Worm (Caenorhabditis elegans): ENCODE measurements around the gene Y41D4A.6.
A peak's percentile ranks its signal among the peaks of the same experiment; 100 is the strongest.

The Y41D4A.6 gene

DNA sequence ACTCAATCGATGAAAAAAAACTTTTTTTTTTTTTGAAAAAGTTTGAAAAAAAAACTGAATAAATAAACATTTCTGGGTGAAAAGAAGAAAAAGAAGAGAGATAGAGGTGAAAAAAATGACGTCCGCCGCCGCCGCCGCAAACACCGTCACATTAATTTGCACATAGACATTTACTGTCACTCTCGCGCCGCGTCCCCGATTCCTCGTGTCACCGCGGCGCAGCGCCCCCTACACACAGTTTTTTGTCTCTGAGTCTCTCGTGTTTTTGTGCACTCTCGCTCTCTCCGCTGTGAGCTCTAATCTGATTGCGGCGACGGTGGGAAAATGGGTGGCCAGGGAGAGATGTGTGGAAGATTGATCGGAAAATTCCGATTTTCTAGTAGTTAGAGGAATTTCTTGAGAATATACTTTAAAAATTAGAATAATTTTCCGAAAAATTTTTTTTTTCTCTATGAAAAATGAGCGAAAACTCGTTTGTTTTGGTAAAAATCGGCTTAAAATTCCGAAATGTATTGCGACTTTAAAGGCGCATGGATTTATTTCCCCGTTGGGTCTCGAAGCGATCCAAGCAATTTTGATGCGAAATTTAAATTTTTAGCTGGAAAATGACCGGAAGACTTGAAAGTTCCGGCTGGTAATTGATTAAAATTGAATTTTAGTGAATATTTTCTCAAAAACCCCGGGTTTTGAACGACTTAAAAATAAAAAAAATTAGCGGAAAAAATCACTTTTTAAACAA, 5.8 kb downstream of the Y41D4A.6 start (continued):
- TF ChIP-seq zfp-3 (GFP tag; conservative IDR thresholded peaks at IDR 0.05) (no peak), hlh-30 (tag; optimal IDR thresholded peaks at IDR 0.05; ENCODE audit: insufficient read depth) (peak; percentile 75), nhr-111 (GFP tag; optimal IDR thresholded peaks at IDR 0.05) (no peak), mes-2 (tag; optimal IDR thresholded peaks at IDR 0.05; ENCODE audit: poor library complexity, severe bottlenecking) (peak; percentile 40), ces-1 (GFP tag; optimal IDR thresholded peaks at IDR 0.05) (no peak), zag-1 (tag; optimal IDR thresholded peaks at IDR 0.05) (no peak), hif-1 (tag; optimal IDR thresholded peaks at IDR 0.05) (no peak), vab-7 (GFP tag; IDR thresholded peaks at IDR 0.05) (no peak), egl-27 (tag; optimal IDR thresholded peaks at IDR 0.05) (no peak), aha-1 (tag) (peak; percentile 40), rbr-2 (tag; optimal IDR thresholded peaks at IDR 0.05) (no peak), mxl-3 (GFP tag; optimal IDR thresholded peaks at IDR 0.05) (peak; percentile 61), nhr-77 (tag; optimal IDR thresholded peaks at IDR 0.05) (no peak), zip-11 (GFP tag; IDR thresholded peaks at IDR 0.05) (no peak), zip-2 (tag; optimal IDR thresholded peaks at IDR 0.05) (no peak), lir-3 (tag; optimal IDR thresholded peaks at IDR 0.05) (no peak), ztf-7 (tag; optimal IDR thresholded peaks at IDR 0.05) (no peak), dve-1 (tag; optimal IDR thresholded peaks at IDR 0.05; ENCODE audit: insufficient read depth) (peak; percentile 42), nhr-102 (tag; optimal IDR thresholded peaks at IDR 0.05) (no peak), set-16 (GFP tag; IDR thresholded peaks at IDR 0.05) (peak; percentile 61), unc-130 (GFP tag; optimal IDR thresholded peaks at IDR 0.05) (no peak), dmd-9 (GFP tag; IDR thresholded peaks at IDR 0.05) (no peak), snpc-4 (tag; optimal IDR thresholded peaks at IDR 0.05) (no peak), ceh-44 (GFP tag; IDR thresholded peaks at IDR 0.05) (no peak), nhr-237 (tag; optimal IDR thresholded peaks at IDR 0.05) (no peak), pqm-1 (tag; optimal IDR thresholded peaks at IDR 0.05) (peak; percentile 16), Y5F2A.4 (GFP tag; optimal IDR thresholded peaks at IDR 0.05) (no peak), nhr-28 (tag; optimal IDR thresholded peaks at IDR 0.05) (peak; percentile 18), mdl-1 (tag; optimal IDR thresholded peaks at IDR 0.05) (peak; percentile 27 to 40), spr-3 (GFP tag; optimal IDR thresholded peaks at IDR 0.05) (no peak), ZK337.2 (GFP tag; IDR thresholded peaks at IDR 0.05) (no peak), lin-38 (GFP tag; IDR thresholded peaks at IDR 0.05) (peak; percentile 59), tra-1 (GFP tag; IDR thresholded peaks at IDR 0.05) (no peak), daf-19 (GFP tag; conservative IDR thresholded peaks at IDR 0.05) (no peak), unc-39 (tag; optimal IDR thresholded peaks at IDR 0.05) (no peak), T20F7.1 (GFP tag; optimal IDR thresholded peaks at IDR 0.05) (no peak), lsy-2 (tag; optimal IDR thresholded peaks at IDR 0.05) (no peak), Y48G9A.11 (GFP tag; IDR thresholded peaks at IDR 0.05) (no peak), zfp-2 (tag; optimal IDR thresholded peaks at IDR 0.05) (no peak), snpc-1.2 (GFP tag; IDR thresholded peaks at IDR 0.05) (no peak), ceh-62 (tag; optimal IDR thresholded peaks at IDR 0.05) (no peak), lin-15B (tag; optimal IDR thresholded peaks at IDR 0.05) (no peak), ceh-32 (tag; optimal IDR thresholded peaks at IDR 0.05; ENCODE audit: poor library complexity) (no peak), egl-43 (GFP tag; IDR thresholded peaks at IDR 0.05) (peak; percentile 63; the same call in 1 of the 2 replicates), F26F4.8 (GFP tag; conservative IDR thresholded peaks at IDR 0.05) (no peak), hmg-1.1 (GFP tag; IDR thresholded peaks at IDR 0.05) (peak; percentile 50; the same call in 1 of the 2 replicates), D1046.2 (GFP tag; IDR thresholded peaks at IDR 0.05) (no peak), nhr-6 (tag; optimal IDR thresholded peaks at IDR 0.05) (no peak), ctbp-1 (GFP tag; IDR thresholded peaks at IDR 0.05) (no peak), nhr-48 (tag; optimal IDR thresholded peaks at IDR 0.05) (no peak)
